Fruit fly (Drosophila melanogaster) whole organism, wandering third instar larva: Measurements from ENCODE around the gene Atg4a.

Experiments
- Abd-B ChIP-seq: fragments of >200 bp; optimal IDR thresholded peaks from 2 replicates; lab custom pipeline; 2017; ENCODE audit warnings: missing biosample characterization, missing genetic modification characterization
- Dfd ChIP-seq: fragments of >200 bp; optimal IDR thresholded peaks from 2 replicates; lab custom pipeline; 2017; ENCODE audit warnings: missing biosample characterization, missing genetic modification characterization
- Hnf4 ChIP-seq: fragments of 200-800 bp; sonication (Bioruptor generic); optimal IDR thresholded peaks from 2 replicates; lab custom pipeline; 2016; ENCODE audit warnings: missing biosample characterization, mild to moderate bottlenecking, missing genetic modification characterization
- Hr78 ChIP-seq: fragments of >200 bp; optimal IDR thresholded peaks from 2 replicates; lab custom pipeline; 2017; ENCODE audit warnings: missing biosample characterization, missing genetic modification characterization
- Jra ChIP-seq: sonication (Bioruptor generic); optimal IDR thresholded peaks from 2 replicates; lab custom pipeline; 2016; ENCODE audit warnings: missing biosample characterization, missing genetic modification characterization
- N ChIP-seq: fragments of >200 bp; optimal IDR thresholded peaks from 2 replicates; lab custom pipeline; 2018; ENCODE audit warnings: missing biosample characterization, missing external identifiers, missing genetic modification characterization
- Rel ChIP-seq, 2 experiments: fragments of 200-800 bp; sonication (Bioruptor generic) in 1 of 2; optimal IDR thresholded peaks; 2 replicates in 1 of 2; 3 replicates in 1 of 2; lab custom pipeline; 2016 to 2019; ENCODE audit warnings: mild to moderate bottlenecking in 2 of 2, missing biosample characterization in 2 of 2, missing genetic modification characterization in 2 of 2, moderate library complexity in 1 of 2
- Sp1 ChIP-seq: fragments of 200-800 bp; sonication (Bioruptor generic); optimal IDR thresholded peaks from 3 replicates; lab custom pipeline; 2019; ENCODE audit warnings: missing biosample characterization, mild to moderate bottlenecking, missing genetic modification characterization, moderate library complexity
- br ChIP-seq: fragments of 200-800 bp; sonication (Bioruptor generic); optimal IDR thresholded peaks from 2 replicates; lab custom pipeline; 2016; ENCODE audit warnings: missing biosample characterization, missing genetic modification characterization
- dl ChIP-seq, 2 experiments: fragments of 175-275, 200-275 bp in 1 of 2; fragments of 200-275 bp in 1 of 2; sonication (Bioruptor generic); optimal IDR thresholded peaks; lab custom pipeline; 2018; ENCODE audit warnings: mild to moderate bottlenecking in 2 of 2, missing biosample characterization in 2 of 2, missing genetic modification characterization in 2 of 2, moderate library complexity in 2 of 2; ENCODE audit not compliant: partially characterized antibody in 2 of 2, insufficient read depth in 1 of 2
- h ChIP-seq: fragments of 200-800 bp; sonication (Bioruptor generic); optimal IDR thresholded peaks from 3 replicates; lab custom pipeline; 2016; ENCODE audit warnings: missing biosample characterization, mild to moderate bottlenecking, missing genetic modification characterization
- lola ChIP-seq: fragments of >200 bp; optimal IDR thresholded peaks from 2 replicates; lab custom pipeline; 2017; ENCODE audit warnings: missing biosample characterization, missing genetic modification characterization
- usp ChIP-seq: fragments of >200 bp; optimal IDR thresholded peaks from 2 replicates; lab custom pipeline; 2017; ENCODE audit warnings: missing biosample characterization, missing genetic modification characterization
- woc ChIP-seq: sonication (Bioruptor generic); optimal IDR thresholded peaks from 2 replicates; lab custom pipeline; 2016; ENCODE audit warnings: missing biosample characterization, mild to moderate bottlenecking, missing genetic modification characterization

DNA sequence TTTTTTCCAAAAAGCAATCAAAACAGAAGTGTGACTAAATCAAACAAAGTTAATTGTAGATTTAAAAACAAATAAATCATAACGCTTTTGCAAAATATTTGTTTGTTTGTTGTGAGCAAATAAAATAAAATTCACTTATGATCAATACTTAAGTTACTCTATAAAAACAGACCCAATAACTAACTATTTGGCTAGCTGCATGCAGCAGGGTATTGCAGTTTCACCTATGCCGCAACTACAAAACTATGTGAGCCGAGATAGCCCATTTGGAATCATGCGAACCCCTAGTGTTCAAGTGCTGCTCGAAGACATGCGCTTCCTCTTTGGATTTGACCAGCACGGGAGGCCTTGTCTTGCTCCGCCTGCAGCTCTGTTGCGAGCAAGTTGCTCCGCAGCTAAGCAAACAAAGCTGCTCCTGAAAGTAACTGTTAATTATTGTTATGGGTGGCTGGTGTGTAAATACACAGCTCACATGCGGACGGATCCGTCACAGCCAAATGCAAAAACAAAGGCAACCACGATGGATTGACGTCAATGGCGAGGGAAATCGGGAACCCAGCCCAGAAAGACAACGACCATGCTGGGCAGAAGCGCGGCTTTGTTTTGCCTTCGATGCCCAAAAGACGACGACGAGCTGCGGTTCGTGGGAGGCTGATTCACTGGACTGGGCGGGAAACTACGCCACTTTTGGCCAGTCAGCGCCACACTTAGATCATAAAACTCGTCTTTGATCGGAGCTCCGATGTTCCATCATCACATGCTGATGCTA, 41.4 kb downstream of the Atg4a start:
- TF ChIP-seq br (GFP tag; lab: Kevin White, UChicago) (peak; percentile 30), N (GFP tag; lab: Kevin White, UChicago) (no peak), Rel (GFP tag; optimal IDR thresholded peaks at IDR 0.05; lab: Kevin White, UChicago) (no peak), Rel (tag; optimal IDR thresholded peaks at IDR 0.05; lab: Kevin White, UChicago) (no peak), h (GFP tag; lab: Kevin White, UChicago) (peak; percentile 58), Dfd (GFP tag; lab: Kevin White, UChicago) (no peak), Sp1 (GFP tag; lab: Kevin White, UChicago) (no peak), Hnf4 (no peak), lola (GFP tag; lab: Kevin White, UChicago) (no peak), Hr78 (GFP tag; lab: Kevin White, UChicago) (no peak), Abd-B (GFP tag; lab: Kevin White, UChicago) (no peak), woc (no peak), dl (GFP tag; optimal IDR thresholded peaks at IDR 0.05; lab: Kevin White, UChicago; ENCODE audit: insufficient read depth in 1 of 2, partially characterized antibody in 2 of 2) (no peak), Jra (peak; percentile 37), usp (GFP tag; lab: Kevin White, UChicago) (no peak)
